Worm (Caenorhabditis elegans) whole organism, young adult: ENCODE results near the gene Y55F3BL.4.
A peak's percentile ranks its signal among the peaks of the same experiment; 100 is the strongest.

ENCODE experiments used
- C06A6.2 ChIP-seq: fragments of 200-800 bp; sonication (Bioruptor generic); conservative IDR thresholded peaks from 2 replicates; pipeline ENCODE4 v1.3.6; 2022; ENCODE audit warnings: missing genetic modification characterization, missing compliant biosample characterization
- C17E4.6 ChIP-seq: fragments of 200-800 bp; sonication (Bioruptor generic); IDR thresholded peaks from 2 replicates; pipeline ENCODE4 v1.3.6; 2022; ENCODE audit warnings: missing genetic modification reagents, missing genetic modification characterization, missing compliant biosample characterization
- F22D6.2 ChIP-seq: sonication (generic microtip); optimal IDR thresholded peaks from 2 replicates; lab custom pipeline; 2016; ENCODE audit warnings: mild to moderate bottlenecking, missing genetic modification characterization, missing compliant biosample characterization
- F23B12.7 ChIP-seq: sonication (generic microtip); optimal IDR thresholded peaks from 2 replicates; lab custom pipeline; 2017; ENCODE audit warnings: missing genetic modification characterization, mild to moderate bottlenecking, missing compliant biosample characterization, antibody characterized with exemption, moderate library complexity; ENCODE audit not compliant: insufficient read depth
- F33H1.4 ChIP-seq: fragments of 200-800 bp; sonication (Bioruptor generic); IDR thresholded peaks from 2 replicates; pipeline ENCODE4 v1.3.6; 2022; ENCODE audit warnings: missing genetic modification reagents, missing genetic modification characterization, missing compliant biosample characterization
- F37B4.10 ChIP-seq: fragments of 200-800 bp; sonication (Bioruptor generic); IDR thresholded peaks from 2 replicates; pipeline ENCODE4 v1.3.6; 2022; ENCODE audit warnings: missing genetic modification characterization, missing compliant biosample characterization
- F39B2.1 ChIP-seq: fragments of 200-800 bp; sonication (Bioruptor generic); IDR thresholded peaks from 2 replicates; pipeline ENCODE4 v1.3.6; 2022; ENCODE audit warnings: missing genetic modification reagents, missing genetic modification characterization, missing compliant biosample characterization
- F49E8.2 ChIP-seq: sonication (generic microtip); optimal IDR thresholded peaks from 3 replicates; lab custom pipeline; 2017; ENCODE audit warnings: missing genetic modification characterization, mild to moderate bottlenecking, missing compliant biosample characterization, antibody characterized with exemption, moderate library complexity; ENCODE audit not compliant: insufficient read depth
- F57C9.4 ChIP-seq: sonication (generic microtip); optimal IDR thresholded peaks from 2 replicates; lab custom pipeline; 2017; ENCODE audit warnings: mild to moderate bottlenecking, missing genetic modification characterization, missing compliant biosample characterization
- K11D2.4 ChIP-seq: fragments of 200-800 bp; sonication (Bioruptor generic); IDR thresholded peaks from 2 replicates; pipeline ENCODE4 v1.3.6; 2022; ENCODE audit warnings: missing genetic modification reagents, missing genetic modification characterization, missing compliant biosample characterization
- K12H6.12 ChIP-seq: fragments of 200-800 bp; sonication (Bioruptor generic); optimal IDR thresholded peaks from 2 replicates; lab custom pipeline; 2018; ENCODE audit warnings: mild to moderate bottlenecking, missing genetic modification characterization, missing compliant biosample characterization
- Y53F4B.3 ChIP-seq: fragments of 200-800 bp; sonication (Bioruptor generic); IDR thresholded peaks from 2 replicates; pipeline ENCODE4 v1.3.6; 2022; ENCODE audit warnings: missing genetic modification reagents, missing genetic modification characterization, missing compliant biosample characterization
- Y56A3A.18 ChIP-seq: fragments of 200-800 bp; sonication (Bioruptor generic); IDR thresholded peaks from 2 replicates; pipeline ENCODE4 v1.3.6; 2022; ENCODE audit warnings: missing genetic modification reagents, missing genetic modification characterization, missing compliant biosample characterization
- Y95B8A.8 ChIP-seq: fragments of 200-800 bp; sonication (Bioruptor generic); IDR thresholded peaks from 2 replicates; pipeline ENCODE4 v1.3.6; 2022; ENCODE audit warnings: missing genetic modification reagents, missing genetic modification characterization, missing compliant biosample characterization
- ama-1 ChIP-seq, 3 experiments: fragments of 150-350 bp in 1 of 3; sonication (generic microtip) in 2 of 3; optimal IDR thresholded peaks; 2 replicates each; lab custom pipeline; 2014 to 2018; ENCODE audit warnings: missing biosample characterization in 2 of 3, missing genetic modification characterization in 2 of 3, missing genetic modification reagents in 2 of 3
- atf-7 ChIP-seq: sonication (generic microtip); optimal IDR thresholded peaks from 2 replicates; lab custom pipeline; 2017; ENCODE audit warnings: mild to moderate bottlenecking, missing genetic modification characterization, missing compliant biosample characterization
- cebp-2 ChIP-seq: fragments of 200-800 bp; sonication (Bioruptor generic); IDR thresholded peaks from 2 replicates; pipeline ENCODE4 v1.3.6; 2022; ENCODE audit warnings: missing genetic modification characterization, missing compliant biosample characterization
- dox-1 ChIP-seq: fragments of 200-800 bp; sonication (Bioruptor generic); IDR thresholded peaks from 2 replicates; pipeline ENCODE4 v1.3.6; 2022; ENCODE audit warnings: missing genetic modification reagents, missing genetic modification characterization, missing compliant biosample characterization
- dpl-1 ChIP-seq: fragments of 150-350 bp; optimal IDR thresholded peaks from 2 replicates; lab custom pipeline; 2014; ENCODE audit warnings: missing biosample characterization, missing genetic modification reagents, missing genetic modification characterization
- egrh-3 ChIP-seq: fragments of 200-800 bp; sonication (Bioruptor generic); IDR thresholded peaks from 2 replicates; pipeline ENCODE4 v1.3.6; 2022; ENCODE audit warnings: missing genetic modification reagents, missing genetic modification characterization, missing compliant biosample characterization
- ets-4 ChIP-seq: fragments of 200-800 bp; sonication (Bioruptor generic); optimal IDR thresholded peaks from 2 replicates; lab custom pipeline; 2018; ENCODE audit warnings: mild to moderate bottlenecking, missing genetic modification characterization, missing compliant biosample characterization
- him-1 ChIP-seq: sonication (generic microtip); optimal IDR thresholded peaks from 2 replicates; lab custom pipeline; 2016; ENCODE audit warnings: missing genotype, missing genetic modification reagents, missing genetic modification characterization, missing compliant biosample characterization
- hmg-1.2 ChIP-seq: fragments of 200-800 bp; sonication (Bioruptor generic); IDR thresholded peaks from 2 replicates; pipeline ENCODE4 v1.3.6; 2022; ENCODE audit warnings: missing genetic modification reagents, missing genetic modification characterization, missing compliant biosample characterization
- hmg-20 ChIP-seq: fragments of 200-800 bp; sonication (Bioruptor generic); IDR thresholded peaks from 2 replicates; pipeline ENCODE4 v1.3.6; 2022; ENCODE audit warnings: missing genetic modification reagents, missing genetic modification characterization, missing compliant biosample characterization
- hsf-1 ChIP-seq: fragments of 200-800 bp; sonication (Bioruptor generic); IDR thresholded peaks from 2 replicates; pipeline ENCODE4 v1.3.6; 2022; ENCODE audit warnings: missing genetic modification reagents, missing genetic modification characterization, missing compliant biosample characterization
- let-526 ChIP-seq: fragments of 200-800 bp; sonication (Bioruptor generic); IDR thresholded peaks from 2 replicates; pipeline ENCODE4 v1.3.6; 2022; ENCODE audit warnings: missing genetic modification reagents, missing genetic modification characterization, missing compliant biosample characterization
- lin-35 ChIP-seq, 3 experiments: fragments of 150-350 bp in 2 of 3; sonication (generic microtip) in 1 of 3; optimal IDR thresholded peaks; 2 replicates each; lab custom pipeline; 2014 to 2018; ENCODE audit warnings: missing biosample characterization in 3 of 3, missing genetic modification characterization in 3 of 3, missing genetic modification reagents in 3 of 3
- lin-54 ChIP-seq: fragments of 200-800 bp; sonication (Bioruptor generic); optimal IDR thresholded peaks from 2 replicates; lab custom pipeline; 2018; ENCODE audit warnings: mild to moderate bottlenecking, missing genetic modification characterization, missing compliant biosample characterization
- lsl-1 ChIP-seq: fragments of 200-800 bp; sonication (Bioruptor generic); optimal IDR thresholded peaks from 2 replicates; lab custom pipeline; 2018; ENCODE audit warnings: mild to moderate bottlenecking, missing genetic modification characterization, moderate library complexity, missing compliant biosample characterization
- madf-3 ChIP-seq: fragments of 200-800 bp; sonication (Bioruptor generic); IDR thresholded peaks from 2 replicates; pipeline ENCODE4 v1.3.6; 2022; ENCODE audit warnings: missing genetic modification reagents, missing genetic modification characterization, missing compliant biosample characterization
- mes-4 ChIP-seq: sonication (generic microtip); optimal IDR thresholded peaks from 2 replicates; lab custom pipeline; 2016; ENCODE audit warnings: missing genotype, missing genetic modification characterization, missing compliant biosample characterization
- nfyb-1 ChIP-seq: fragments of 200-800 bp; sonication (Bioruptor generic); IDR thresholded peaks from 2 replicates; pipeline ENCODE4 v1.3.6; 2022; ENCODE audit warnings: missing genetic modification reagents, missing genetic modification characterization, missing compliant biosample characterization
- nhr-179 ChIP-seq: sonication (generic microtip); optimal IDR thresholded peaks from 2 replicates; lab custom pipeline; 2016; ENCODE audit warnings: mild to moderate bottlenecking, missing genetic modification characterization, missing compliant biosample characterization
- pbrm-1 ChIP-seq: fragments of 200-800 bp; sonication (Bioruptor generic); IDR thresholded peaks from 2 replicates; pipeline ENCODE4 v1.3.6; 2022; ENCODE audit warnings: missing genetic modification reagents, missing genetic modification characterization, missing compliant biosample characterization
- rcor-1 ChIP-seq: fragments of 200-800 bp; sonication (Bioruptor generic); IDR thresholded peaks from 2 replicates; pipeline ENCODE4 v1.3.6; 2022; ENCODE audit warnings: missing genetic modification reagents, missing genetic modification characterization, missing compliant biosample characterization
- rec-8 ChIP-seq, 2 experiments: sonication (generic microtip); optimal IDR thresholded peaks; 2 replicates each; lab custom pipeline; 2016; ENCODE audit warnings: mild to moderate bottlenecking in 2 of 2, missing genetic modification characterization in 2 of 2, missing genetic modification reagents in 2 of 2, missing genotype in 2 of 2, missing biosample characterization in 1 of 2, missing compliant biosample characterization in 1 of 2, moderate library complexity in 1 of 2
- repo-1 ChIP-seq: sonication (generic microtip); optimal IDR thresholded peaks from 2 replicates; lab custom pipeline; 2017; ENCODE audit warnings: mild to moderate bottlenecking, missing genetic modification characterization, missing compliant biosample characterization
- rpc-1 ChIP-seq, 2 experiments: fragments of 150-350 bp in 1 of 2; sonication (generic microtip) in 1 of 2; optimal IDR thresholded peaks; 2 replicates each; lab custom pipeline; 2014 to 2018; ENCODE audit warnings: missing biosample characterization in 1 of 2, missing genetic modification characterization in 1 of 2, missing genetic modification reagents in 1 of 2, missing genotype in 1 of 2
- sea-2 ChIP-seq: fragments of 200-800 bp; sonication (Bioruptor generic); IDR thresholded peaks from 2 replicates; pipeline ENCODE4 v1.3.6; 2022; ENCODE audit warnings: missing genetic modification characterization, missing compliant biosample characterization
- snpc-4 ChIP-seq, 5 experiments: fragments of 150-350 bp in 1 of 5; sonication (generic microtip) in 4 of 5; optimal IDR thresholded peaks; 2 replicates each; lab custom pipeline; 2014 to 2018; ENCODE audit warnings: missing genetic modification characterization in 5 of 5, missing biosample characterization in 3 of 5, antibody characterized with exemption in 2 of 5, mild to moderate bottlenecking in 2 of 5, missing compliant biosample characterization in 2 of 5, missing genotype in 2 of 5, moderate library complexity in 2 of 5, missing genetic modification reagents in 1 of 5
- somi-1 ChIP-seq: fragments of 200-800 bp; sonication (Bioruptor generic); optimal IDR thresholded peaks from 2 replicates; lab custom pipeline; 2018; ENCODE audit warnings: mild to moderate bottlenecking, missing genetic modification characterization, missing compliant biosample characterization
- sptf-2 ChIP-seq: fragments of 200-800 bp; sonication (Bioruptor generic); optimal IDR thresholded peaks from 2 replicates; lab custom pipeline; 2018; ENCODE audit warnings: mild to moderate bottlenecking, missing genetic modification characterization, missing compliant biosample characterization
- tlf-1 ChIP-seq: fragments of 200-800 bp; sonication (Bioruptor generic); optimal IDR thresholded peaks from 2 replicates; lab custom pipeline; 2018; ENCODE audit warnings: mild to moderate bottlenecking, missing genetic modification characterization, missing compliant biosample characterization
- unc-62 ChIP-seq: fragments of 150-350 bp; optimal IDR thresholded peaks from 2 replicates; lab custom pipeline; 2014; ENCODE audit warnings: missing biosample characterization, missing genetic modification reagents, missing genetic modification characterization
- zim-3 ChIP-seq: sonication (generic microtip); optimal IDR thresholded peaks from 2 replicates; lab custom pipeline; 2017; ENCODE audit warnings: mild to moderate bottlenecking, missing genetic modification characterization, moderate library complexity, missing compliant biosample characterization
- ztf-18 ChIP-seq: sonication (generic microtip); optimal IDR thresholded peaks from 2 replicates; lab custom pipeline; 2016; ENCODE audit warnings: missing genotype, mild to moderate bottlenecking, missing genetic modification characterization, missing compliant biosample characterization
- ztf-3 ChIP-seq: fragments of 200-800 bp; sonication (Bioruptor generic); optimal IDR thresholded peaks from 2 replicates; lab custom pipeline; 2018; ENCODE audit warnings: mild to moderate bottlenecking, missing genetic modification characterization, missing compliant biosample characterization

Y55F3BL.4 gene

DNA sequence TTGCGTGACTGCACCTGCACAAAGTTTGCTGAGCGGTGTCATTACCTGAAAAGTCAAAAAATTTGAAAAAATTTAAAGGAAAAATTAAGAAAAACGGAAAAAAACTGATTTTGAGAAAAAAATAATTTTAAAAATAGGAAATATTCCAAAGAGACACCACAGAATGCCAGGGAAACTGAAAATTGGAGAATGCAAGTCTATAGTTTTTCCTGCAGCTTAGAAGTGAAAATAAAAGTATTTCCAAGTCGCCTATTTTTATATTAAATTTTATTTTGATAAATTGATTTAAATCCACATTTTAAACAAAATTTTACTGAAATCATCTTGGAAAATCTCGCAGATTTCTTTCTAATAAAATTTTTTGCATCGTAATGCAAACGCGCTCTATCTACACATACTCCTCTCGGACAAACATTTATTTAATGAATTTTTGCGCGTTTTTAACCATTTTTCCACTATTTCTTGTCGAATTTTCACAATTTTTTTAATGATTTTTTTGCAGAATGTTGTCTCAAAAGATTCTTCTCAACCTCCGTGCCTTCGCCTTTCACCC lies 8.3 kb upstream of the Y55F3BL.4 start, which contains the start of the genes F56B3.11 and ech-5 (continued):
- TF ChIP-seq rpc-1 (optimal IDR thresholded peaks at IDR 0.05; lab: Kevin White, UChicago), result no peak
- TF ChIP-seq rpc-1 (tag; optimal IDR thresholded peaks at IDR 0.05; lab: Kevin White, UChicago), result no peak
- TF ChIP-seq hmg-1.2 (GFP tag; lab: Robert Waterston, UW), result peak; percentile 47
- TF ChIP-seq madf-3, result no peak
- TF ChIP-seq him-1 (tag; lab: Kevin White, UChicago), result peak; percentile 28
- peak; percentile 33; the same call in 1 of the 2 replicates for TF ChIP-seq pbrm-1 (GFP tag; lab: Robert Waterston, UW)
- no peak for TF ChIP-seq repo-1
- no peak for TF ChIP-seq K11D2.4 (GFP tag; lab: Robert Waterston, UW)
- TF ChIP-seq rcor-1, result no peak
- TF ChIP-seq K12H6.12 (tag; lab: Kevin White, UChicago), result peak; percentile 76
- no peak for TF ChIP-seq let-526 (GFP tag; lab: Robert Waterston, UW)
- TF ChIP-seq dpl-1, result no peak
- no peak for TF ChIP-seq mes-4 (tag; lab: Kevin White, UChicago)
- no peak for TF ChIP-seq snpc-4 (GFP tag; optimal IDR thresholded peaks at IDR 0.05; lab: Kevin White, UChicago)
- TF ChIP-seq snpc-4 (tag; optimal IDR thresholded peaks at IDR 0.05; lab: Kevin White, UChicago), result peak in 3 of 4 experiments; percentile 11 to 62 (median 35)
- TF ChIP-seq somi-1 (GFP tag; lab: Kevin White, UChicago), result no peak
- no peak for TF ChIP-seq C17E4.6 (GFP tag; lab: Robert Waterston, UW)
- no peak for TF ChIP-seq F37B4.10 (GFP tag; lab: Robert Waterston, UW)
- TF ChIP-seq Y95B8A.8 (GFP tag; lab: Robert Waterston, UW), result 0 out of 2 replicates have a peak, but pooled peaks have one; percentile 20
- TF ChIP-seq atf-7, result no peak
- TF ChIP-seq egrh-3, result peak; percentile 25; the same call in 1 of the 2 replicates
- no peak for TF ChIP-seq nfyb-1 (GFP tag; lab: Robert Waterston, UW)
- no peak for TF ChIP-seq sea-2
- no peak for TF ChIP-seq F57C9.4
- no peak for TF ChIP-seq F49E8.2 (tag; lab: Kevin White, UChicago)
- peak; percentile 52; the same call in 1 of the 2 replicates for TF ChIP-seq dox-1 (GFP tag; lab: Robert Waterston, UW)
- TF ChIP-seq ama-1 (optimal IDR thresholded peaks at IDR 0.05; lab: Kevin White, UChicago), result no peak
- TF ChIP-seq ama-1 (GFP tag; optimal IDR thresholded peaks at IDR 0.05; lab: Kevin White, UChicago), result no peak
- peak; percentile 2 for TF ChIP-seq ztf-18 (tag; lab: Kevin White, UChicago)
- TF ChIP-seq C06A6.2 (GFP tag; lab: Robert Waterston, UW), result no peak
- TF ChIP-seq sptf-2, result no peak
- peak; percentile 54 for TF ChIP-seq lsl-1 (GFP tag; lab: Kevin White, UChicago)
- peak in 1 of 2 experiments; percentile 13 for TF ChIP-seq rec-8 (tag; optimal IDR thresholded peaks at IDR 0.05; lab: Kevin White, UChicago)
- no peak for TF ChIP-seq cebp-2 (GFP tag; lab: Robert Waterston, UW)
- TF ChIP-seq hsf-1 (GFP tag; lab: Robert Waterston, UW), result no peak
- peak in 1 of 3 experiments; percentile 32 for TF ChIP-seq lin-35 (GFP tag; optimal IDR thresholded peaks at IDR 0.05; lab: Kevin White, UChicago)
- no peak for TF ChIP-seq unc-62 (GFP tag; lab: Kevin White, UChicago)
- no peak for TF ChIP-seq ztf-3 (GFP tag; lab: Kevin White, UChicago)
- TF ChIP-seq F39B2.1 (GFP tag; lab: Robert Waterston, UW), result no peak
- TF ChIP-seq tlf-1 (GFP tag; lab: Kevin White, UChicago), result peak; percentile 9
- peak; percentile 28 for TF ChIP-seq lin-54 (GFP tag; lab: Kevin White, UChicago)
- no peak for TF ChIP-seq hmg-20
- no peak for TF ChIP-seq Y56A3A.18 (GFP tag; lab: Robert Waterston, UW)
- no peak for TF ChIP-seq nhr-179 (tag; lab: Kevin White, UChicago)
- TF ChIP-seq F23B12.7 (tag; lab: Kevin White, UChicago), result no peak
- no peak for TF ChIP-seq zim-3
- TF ChIP-seq ets-4 (GFP tag; lab: Kevin White, UChicago), result no peak
- TF ChIP-seq F33H1.4 (GFP tag; lab: Robert Waterston, UW), result peak; percentile 31; the same call in 1 of the 2 replicates
- no peak for TF ChIP-seq F22D6.2 (tag; lab: Kevin White, UChicago)
- TF ChIP-seq Y53F4B.3 (GFP tag; lab: Robert Waterston, UW), result no peak
